Fruit fly (Drosophila melanogaster) whole organism, embryonic: ENCODE measurements around the gene IRSp53.
A peak's percentile ranks its signal among the peaks of the same experiment; 100 is the strongest.

ENCODE experiments used
- Abd-B ChIP-seq: fragments of 200-800 bp; sonication (Bioruptor generic); optimal IDR thresholded peaks from 2 replicates; lab custom pipeline; 2018; ENCODE audit warnings: missing biosample characterization, mild to moderate bottlenecking, missing genetic modification characterization, moderate library complexity
- Awh ChIP-seq: fragments of 200-800 bp; sonication (Bioruptor generic); IDR thresholded peaks from 2 replicates; pipeline ENCODE4, ENCODE4 v1.3.6; 2022; ENCODE audit warnings: missing biosample characterization, missing genetic modification characterization
- CG1024 ChIP-seq: fragments of 200-800 bp; sonication (Bioruptor generic); IDR thresholded peaks from 2 replicates; pipeline ENCODE4 v1.3.6; 2022; ENCODE audit warnings: missing biosample characterization, missing genetic modification characterization
- CG11247 ChIP-seq: fragments of 200-800 bp; sonication (Bioruptor generic); IDR thresholded peaks from 2 replicates; pipeline ENCODE4 v1.3.6; 2022; ENCODE audit warnings: missing biosample characterization, missing genetic modification characterization
- CG11560 ChIP-seq: fragments of 200-800 bp; sonication (Bioruptor generic); IDR thresholded peaks from 3 replicates; pipeline ENCODE4 v1.3.6; 2022; ENCODE audit warnings: missing biosample characterization, missing genetic modification characterization
- CG12219 ChIP-seq: fragments of 200-800 bp; sonication (Bioruptor generic); optimal IDR thresholded peaks from 3 replicates; lab custom pipeline; 2018; ENCODE audit warnings: missing biosample characterization, mild to moderate bottlenecking, missing genetic modification characterization
- CG1647 ChIP-seq: fragments of 200-800 bp; sonication (Bioruptor generic); optimal IDR thresholded peaks from 3 replicates; lab custom pipeline; 2016; ENCODE audit warnings: missing biosample characterization, missing genetic modification characterization
- CG17802 ChIP-seq: fragments of 200-800 bp; sonication (Bioruptor generic); optimal IDR thresholded peaks from 2 replicates; lab custom pipeline; 2018; ENCODE audit warnings: missing biosample characterization, mild to moderate bottlenecking, missing genetic modification characterization, moderate library complexity
- CG1792 ChIP-seq: fragments of 200-800 bp; sonication (Bioruptor generic); optimal IDR thresholded peaks from 2 replicates; lab custom pipeline; 2016; ENCODE audit warnings: missing biosample characterization, missing genetic modification characterization
- CG2199 ChIP-seq: fragments of 200-800 bp; sonication (Bioruptor generic); IDR thresholded peaks from 3 replicates; pipeline ENCODE4 v1.3.6; 2022; ENCODE audit warnings: missing biosample characterization, missing genetic modification characterization
- CG2678 ChIP-seq: fragments of 200-800 bp; sonication (Bioruptor generic); optimal IDR thresholded peaks from 3 replicates; lab custom pipeline; 2019; ENCODE audit warnings: missing biosample characterization, mild to moderate bottlenecking, missing genetic modification characterization, moderate library complexity
- CG32532 ChIP-seq: fragments of 200-800 bp; sonication (Bioruptor generic); IDR thresholded peaks from 2 replicates; pipeline ENCODE4 v1.3.6; 2022; ENCODE audit warnings: missing biosample characterization, missing genetic modification characterization
- CG3726 ChIP-seq: fragments of 200-800 bp; sonication (Bioruptor generic); IDR thresholded peaks from 3 replicates; pipeline ENCODE4, ENCODE4 v1.3.6; 2022; ENCODE audit warnings: missing biosample characterization, missing genetic modification characterization
- CG4360 ChIP-seq: fragments of 200-800 bp; sonication (Bioruptor generic); IDR thresholded peaks from 2 replicates; pipeline ENCODE4 v1.3.6; 2022; ENCODE audit warnings: missing biosample characterization, missing genetic modification characterization
- CG4404 ChIP-seq: fragments of 200-800 bp; sonication (Bioruptor generic); IDR thresholded peaks from 2 replicates; pipeline ENCODE4 v1.3.6; 2022; ENCODE audit warnings: missing biosample characterization, missing genetic modification characterization
- CG6175 ChIP-seq: fragments of 200-800 bp; sonication (Bioruptor generic); IDR thresholded peaks from 3 replicates; pipeline ENCODE4 v1.3.6; 2022; ENCODE audit warnings: missing biosample characterization, missing genetic modification characterization
- CG6813 ChIP-seq: fragments of 200-800 bp; sonication (Bioruptor generic); optimal IDR thresholded peaks from 2 replicates; lab custom pipeline; 2017; ENCODE audit warnings: missing biosample characterization, missing genetic modification characterization, mild to moderate bottlenecking, moderate library complexity, missing genetic modification reagents
- CG8388 ChIP-seq: fragments of 200-800 bp; sonication (Bioruptor generic); optimal IDR thresholded peaks from 2 replicates; lab custom pipeline; 2019; ENCODE audit warnings: missing biosample characterization, mild to moderate bottlenecking, missing genetic modification characterization, moderate library complexity
- CG9876 ChIP-seq: fragments of 200-800 bp; sonication (Bioruptor generic); optimal IDR thresholded peaks from 2 replicates; lab custom pipeline; 2016; ENCODE audit warnings: missing biosample characterization, missing genetic modification characterization
- CHES-1-like ChIP-seq: fragments of 200-800 bp; sonication (Bioruptor generic); optimal IDR thresholded peaks from 2 replicates; lab custom pipeline; 2016; ENCODE audit warnings: missing biosample characterization, missing genetic modification characterization
- CoRest ChIP-seq: fragments of 200-800 bp; sonication (Bioruptor generic); optimal IDR thresholded peaks from 3 replicates; lab custom pipeline; 2018; ENCODE audit warnings: missing biosample characterization, mild to moderate bottlenecking, missing genetic modification characterization, moderate library complexity
- HLH54F ChIP-seq: fragments of 200-800 bp; sonication (Bioruptor generic); optimal IDR thresholded peaks from 3 replicates; lab custom pipeline; 2016; ENCODE audit warnings: missing biosample characterization, missing genetic modification characterization
- Hmx ChIP-seq: fragments of 200-800 bp; sonication (Bioruptor generic); optimal IDR thresholded peaks from 2 replicates; lab custom pipeline; 2016; ENCODE audit warnings: missing biosample characterization, missing genetic modification characterization
- Hr3 ChIP-seq: fragments of 200-800 bp; sonication (Bioruptor generic); optimal IDR thresholded peaks from 3 replicates; lab custom pipeline; 2016; ENCODE audit warnings: missing biosample characterization, missing genetic modification characterization
- Max ChIP-seq: fragments of 200-800 bp; sonication (Bioruptor generic); optimal IDR thresholded peaks from 2 replicates; lab custom pipeline; 2016; ENCODE audit warnings: missing biosample characterization, mild to moderate bottlenecking, missing genetic modification characterization
- Nf-YA ChIP-seq: fragments of 200-800 bp; sonication (Bioruptor generic); IDR thresholded peaks from 2 replicates; pipeline ENCODE4 v1.3.6; 2022; ENCODE audit warnings: missing biosample characterization, missing genetic modification characterization
- Trl ChIP-seq, 3 experiments: fragments of >200 bp in 2 of 3; fragments of 200-800 bp in 1 of 3; sonication (Bioruptor generic) in 1 of 3; optimal IDR thresholded peaks; 2 replicates in 1 of 3; 3 replicates in 2 of 3; lab custom pipeline; 2016 to 2017; ENCODE audit warnings: missing biosample characterization in 1 of 3, missing genetic modification characterization in 1 of 3
- ase ChIP-seq: fragments of 200-800 bp; sonication (Bioruptor generic); IDR thresholded peaks from 3 replicates; pipeline ENCODE4 v1.3.6; 2022; ENCODE audit warnings: missing biosample characterization, missing genetic modification characterization
- az2 ChIP-seq: fragments of 200-800 bp; sonication (Bioruptor generic); optimal IDR thresholded peaks from 3 replicates; lab custom pipeline; 2016; ENCODE audit warnings: missing biosample characterization, missing genetic modification characterization
- caup ChIP-seq: fragments of 200-800 bp; sonication (Bioruptor generic); optimal IDR thresholded peaks from 3 replicates; lab custom pipeline; 2017; ENCODE audit warnings: missing biosample characterization, mild to moderate bottlenecking, missing genetic modification characterization, moderate library complexity; ENCODE audit not compliant: severe bottlenecking
- chn ChIP-seq: fragments of 200-800 bp; sonication (Bioruptor generic); optimal IDR thresholded peaks from 2 replicates; lab custom pipeline; 2016; ENCODE audit warnings: missing biosample characterization, missing genetic modification characterization
- da ChIP-seq: fragments of 200-800 bp; sonication (Bioruptor generic); optimal IDR thresholded peaks from 2 replicates; lab custom pipeline; 2016; ENCODE audit warnings: missing biosample characterization, missing genetic modification characterization
- dpn ChIP-seq, 2 experiments: fragments of 200-800 bp; sonication (Bioruptor generic); optimal IDR thresholded peaks; 3 replicates each; lab custom pipeline; 2016; ENCODE audit warnings: missing biosample characterization in 2 of 2, missing genetic modification characterization in 2 of 2
- fu2 ChIP-seq: fragments of 200-800 bp; sonication (Bioruptor generic); optimal IDR thresholded peaks from 2 replicates; lab custom pipeline; 2016; ENCODE audit warnings: missing biosample characterization, missing genetic modification characterization
- gce ChIP-seq: fragments of 200-800 bp; sonication (Bioruptor generic); IDR thresholded peaks from 3 replicates; pipeline ENCODE4 v1.3.6; 2022; ENCODE audit warnings: missing biosample characterization, missing genetic modification characterization
- gcm ChIP-seq: fragments of 200-800 bp; sonication (Bioruptor generic); optimal IDR thresholded peaks from 2 replicates; lab custom pipeline; 2019; ENCODE audit warnings: missing biosample characterization, mild to moderate bottlenecking, missing genetic modification characterization, moderate library complexity
- gcm2 ChIP-seq: fragments of 200-800 bp; sonication (Bioruptor generic); optimal IDR thresholded peaks from 2 replicates; lab custom pipeline; 2016; ENCODE audit warnings: missing biosample characterization, missing genetic modification characterization
- mld ChIP-seq: fragments of 200-800 bp; sonication (Bioruptor generic); IDR thresholded peaks from 3 replicates; pipeline ENCODE4 v1.3.6; 2022; ENCODE audit warnings: missing biosample characterization, missing genetic modification characterization; ENCODE audit not compliant: partially characterized antibody
- onecut ChIP-seq: fragments of 200-800 bp; sonication (Bioruptor generic); IDR thresholded peaks from 2 replicates; pipeline ENCODE4 v1.3.6; 2022; ENCODE audit warnings: missing biosample characterization, missing genetic modification characterization
- peb ChIP-seq: fragments of 200-800 bp; sonication (Bioruptor generic); IDR thresholded peaks from 2 replicates; pipeline ENCODE4 v1.3.6; 2022; ENCODE audit warnings: missing biosample characterization, missing genetic modification characterization
- run ChIP-seq: fragments of 200-800 bp; sonication (Bioruptor generic); optimal IDR thresholded peaks from 3 replicates; lab custom pipeline; 2018; ENCODE audit warnings: missing biosample characterization, mild to moderate bottlenecking, missing genetic modification characterization
- schlank ChIP-seq: fragments of 200-800 bp; sonication (Bioruptor generic); optimal IDR thresholded peaks from 2 replicates; lab custom pipeline; 2018; ENCODE audit warnings: missing biosample characterization, mild to moderate bottlenecking, missing genetic modification characterization
- sim ChIP-seq: fragments of 200-800 bp; sonication (Bioruptor generic); IDR thresholded peaks from 2 replicates; pipeline ENCODE4 v1.3.6; 2022; ENCODE audit warnings: missing biosample characterization, missing genetic modification characterization
- sisA ChIP-seq: fragments of 200-800 bp; sonication (Bioruptor generic); IDR thresholded peaks from 2 replicates; pipeline ENCODE4 v1.3.6; 2022; ENCODE audit warnings: missing biosample characterization, missing genetic modification characterization
- slp2 ChIP-seq: fragments of 200-800 bp; sonication (Bioruptor generic); optimal IDR thresholded peaks from 2 replicates; lab custom pipeline; 2016; ENCODE audit warnings: missing biosample characterization, missing genetic modification characterization
- so ChIP-seq: fragments of 200-800 bp; sonication (Bioruptor generic); IDR thresholded peaks from 3 replicates; pipeline ENCODE4 v1.3.6; 2022; ENCODE audit warnings: missing biosample characterization, missing genetic modification characterization
- sob ChIP-seq: fragments of 200-800 bp; sonication (Bioruptor generic); IDR thresholded peaks from 2 replicates; pipeline ENCODE4 v1.3.6; 2022; ENCODE audit warnings: missing biosample characterization, missing genetic modification characterization
- sr ChIP-seq: fragments of 200-800 bp; sonication (Bioruptor generic); IDR thresholded peaks from 3 replicates; pipeline ENCODE4 v1.3.6; 2022; ENCODE audit warnings: missing biosample characterization, missing genetic modification characterization
- toy ChIP-seq: fragments of 200-800 bp; sonication (Bioruptor generic); IDR thresholded peaks from 2 replicates; pipeline ENCODE4 v1.3.6; 2022; ENCODE audit warnings: missing biosample characterization, missing genetic modification characterization
- vvl ChIP-seq: fragments of 200-800 bp; sonication (Bioruptor generic); IDR thresholded peaks from 2 replicates; pipeline ENCODE4 v1.3.6; 2022; ENCODE audit warnings: missing biosample characterization, missing genetic modification characterization
- zfh1 ChIP-seq: fragments of 200-800 bp; sonication (Bioruptor generic); IDR thresholded peaks from 3 replicates; pipeline ENCODE4 v1.3.6; 2022; ENCODE audit warnings: missing biosample characterization, missing genetic modification characterization

IRSp53 gene

DNA sequence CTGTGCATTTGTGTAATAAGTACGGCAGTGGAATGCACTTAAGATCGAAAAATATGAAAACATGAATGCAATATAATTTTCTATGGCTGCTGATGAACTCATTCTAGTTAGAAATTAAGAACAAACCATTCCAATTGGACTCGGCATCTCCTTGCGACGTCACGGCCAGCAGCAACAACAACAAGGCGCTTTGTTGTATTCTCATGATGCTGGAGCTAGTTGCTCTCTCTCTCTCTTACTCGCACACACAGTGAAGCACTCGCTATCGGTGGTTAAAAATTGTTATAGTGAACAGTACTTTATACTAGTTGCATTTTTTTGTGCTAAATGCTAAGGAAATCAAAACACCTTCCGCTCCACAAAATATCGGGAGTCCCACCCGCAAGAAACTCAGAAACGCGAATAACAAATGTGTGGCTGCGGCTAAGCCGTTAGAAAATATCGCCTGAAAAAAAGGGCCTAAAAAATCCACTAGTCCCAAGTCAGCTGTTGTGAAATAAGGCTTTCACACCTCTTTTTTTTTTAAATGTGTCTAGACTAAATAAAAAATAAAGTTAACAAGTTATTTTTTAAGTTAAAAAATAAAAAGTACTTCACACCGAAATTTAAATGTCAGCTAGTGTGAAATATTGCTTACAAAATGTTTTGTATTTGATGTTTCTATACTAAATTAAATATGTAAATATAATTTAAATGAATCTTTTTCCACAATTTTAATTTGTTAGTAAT is 69.9 kb downstream of the IRSp53 start, which contains the start of gene Plod (continued):
- no peak for TF ChIP-seq slp2 (GFP tag; lab: Kevin White, UChicago)
- TF ChIP-seq sr (GFP tag; lab: Robert Waterston, UW): 0 out of 3 replicates have a peak, but pooled peaks have one; percentile 14
- no peak for TF ChIP-seq toy (GFP tag; lab: Robert Waterston, UW)
- no peak for TF ChIP-seq CG11560
- TF ChIP-seq CG6813 (GFP tag; lab: Kevin White, UChicago): no peak
- TF ChIP-seq CG8388 (GFP tag; lab: Kevin White, UChicago): peak; percentile 24
- TF ChIP-seq onecut: peak; percentile 32
- no peak for TF ChIP-seq sisA
- TF ChIP-seq CG32532 (GFP tag; lab: Robert Waterston, UW): peak; percentile 68; the same call in 1 of the 2 replicates
- peak; percentile 39; the same call in 1 of the 2 replicates for TF ChIP-seq Awh (GFP tag; lab: Robert Waterston, UW)
- TF ChIP-seq Hr3 (GFP tag; lab: Kevin White, UChicago): peak; percentile 25
- TF ChIP-seq Abd-B (GFP tag; lab: Kevin White, UChicago): peak; percentile 26
- TF ChIP-seq CG1024 (GFP tag; lab: Robert Waterston, UW): peak; percentile 53
- TF ChIP-seq sim (GFP tag; lab: Robert Waterston, UW): no peak
- TF ChIP-seq CG6175: no peak
- peak; percentile 99 for TF ChIP-seq CG4360
- TF ChIP-seq so (GFP tag; lab: Robert Waterston, UW): no peak
- TF ChIP-seq Max: no peak
- TF ChIP-seq CG2678 (tag; lab: Kevin White, UChicago): peak; percentile 65
- TF ChIP-seq CG9876 (GFP tag; lab: Kevin White, UChicago): no peak
- TF ChIP-seq gce (GFP tag; lab: Robert Waterston, UW): no peak
- peak; percentile 82; the same call in 1 of the 3 replicates for TF ChIP-seq CG2199
- TF ChIP-seq CG1647: peak; percentile 32
- peak; percentile 45 for TF ChIP-seq chn (GFP tag; lab: Kevin White, UChicago)
- peak; percentile 40 for TF ChIP-seq caup (GFP tag; lab: Kevin White, UChicago)
- TF ChIP-seq CG12219 (GFP tag; lab: Kevin White, UChicago): no peak
- peak; percentile 13 for TF ChIP-seq fu2 (GFP tag; lab: Kevin White, UChicago)
- TF ChIP-seq HLH54F (GFP tag; lab: Kevin White, UChicago): peak; percentile 28

DNA sequence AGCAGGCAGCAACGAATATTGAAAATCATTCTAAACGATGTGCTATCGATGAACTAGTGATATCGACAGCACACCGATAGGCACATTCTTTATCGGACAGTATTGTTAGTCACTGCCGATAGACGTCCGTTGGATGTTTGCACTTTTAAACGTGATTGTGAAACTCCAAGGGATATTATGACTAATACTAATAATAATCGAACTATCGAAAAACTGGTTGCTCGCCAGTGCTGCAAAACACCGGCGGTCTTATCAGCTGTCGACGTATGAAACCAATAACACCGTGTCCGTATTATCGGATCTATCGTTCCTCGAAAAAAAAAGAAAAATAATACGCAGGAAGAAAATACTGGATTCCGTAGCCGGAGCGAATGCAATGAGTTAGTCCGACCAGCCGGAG is 74.7 kb downstream of the IRSp53 start, which contains the start of the genes Ube3a and CG7600:
Gene Ube3a, minus strand, starts transcription at position 67 of the 400 bp plus-strand sequence.
Gene CG7600, plus strand, starts transcription at position 270 of the 400 bp plus-strand sequence.
- peak; percentile 43 to 56 for TF ChIP-seq dpn (GFP tag; optimal IDR thresholded peaks at IDR 0.05; lab: Kevin White, UChicago)
- TF ChIP-seq Trl (optimal IDR thresholded peaks at IDR 0.05; lab: Kevin White, UChicago): no peak
- TF ChIP-seq Trl (GFP tag; optimal IDR thresholded peaks at IDR 0.05; lab: Kevin White, UChicago): peak; percentile 51
- TF ChIP-seq vvl (GFP tag; lab: Robert Waterston, UW): peak; percentile 28; the same call in 1 of the 2 replicates
- peak; percentile 68 for TF ChIP-seq sob (GFP tag; lab: Robert Waterston, UW)
- no peak for TF ChIP-seq CG4404 (GFP tag; lab: Robert Waterston, UW)
- no peak for TF ChIP-seq zfh1 (GFP tag; lab: Robert Waterston, UW)
- TF ChIP-seq CHES-1-like (GFP tag; lab: Kevin White, UChicago): peak; percentile 54
- TF ChIP-seq CG11247: peak; percentile 20; the same call in 1 of the 2 replicates
- TF ChIP-seq CG1792 (GFP tag; lab: Kevin White, UChicago): no peak
- TF ChIP-seq schlank (tag; lab: Kevin White, UChicago): no peak
- no peak for TF ChIP-seq peb
- TF ChIP-seq Nf-YA (GFP tag; lab: Robert Waterston, UW): no peak
- TF ChIP-seq gcm (GFP tag; lab: Kevin White, UChicago): peak; percentile 2
- peak; percentile 2 for TF ChIP-seq run (tag; lab: Kevin White, UChicago)
- no peak for TF ChIP-seq CG3726
- no peak for TF ChIP-seq CG12219 (GFP tag; lab: Kevin White, UChicago)
- peak; percentile 100 for TF ChIP-seq mld (GFP tag; lab: Robert Waterston, UW)
- no peak for TF ChIP-seq CG17802 (tag; lab: Kevin White, UChicago)
- TF ChIP-seq CoRest: peak; percentile 49
- no peak for TF ChIP-seq az2 (GFP tag; lab: Kevin White, UChicago)
- TF ChIP-seq gcm2: no peak
- no peak for TF ChIP-seq Hmx (GFP tag; lab: Kevin White, UChicago)
- TF ChIP-seq ase (GFP tag; lab: Robert Waterston, UW): no peak; the same call in 2 of the 3 replicates
- TF ChIP-seq da (GFP tag; lab: Kevin White, UChicago): no peak
